Fruit fly (Drosophila melanogaster) whole organism, embryonic: ENCODE results near the gene Sk1.

ENCODE experiments used
- Abd-B ChIP-seq: fragments of 200-800 bp; sonication (Bioruptor generic); optimal IDR thresholded peaks from 2 replicates; lab custom pipeline; 2018; ENCODE audit warnings: missing biosample characterization, mild to moderate bottlenecking, missing genetic modification characterization, moderate library complexity
- CG10462 ChIP-seq: fragments of 200-800 bp; sonication (Bioruptor generic); optimal IDR thresholded peaks from 2 replicates; lab custom pipeline; 2016; ENCODE audit warnings: missing biosample characterization, missing genetic modification characterization
- CG10565 ChIP-seq: fragments of 200-800 bp; sonication (Bioruptor generic); optimal IDR thresholded peaks from 3 replicates; lab custom pipeline; 2016; ENCODE audit warnings: missing biosample characterization, mild to moderate bottlenecking, missing genetic modification characterization
- CG1233 ChIP-seq: fragments of 200-800 bp; sonication (Bioruptor generic); optimal IDR thresholded peaks from 4 replicates; lab custom pipeline; 2018; ENCODE audit warnings: missing biosample characterization, mild to moderate bottlenecking, missing genetic modification characterization
- CG12744 ChIP-seq: fragments of 200-800 bp; sonication (Bioruptor generic); optimal IDR thresholded peaks from 2 replicates; lab custom pipeline; 2016; ENCODE audit warnings: missing biosample characterization, missing genetic modification characterization
- CG12769 ChIP-seq: fragments of 200-800 bp; sonication (Bioruptor generic); optimal IDR thresholded peaks from 2 replicates; lab custom pipeline; 2019; ENCODE audit warnings: missing biosample characterization, mild to moderate bottlenecking, missing genetic modification characterization, moderate library complexity
- CG14667 ChIP-seq: fragments of 200-800 bp; sonication (Bioruptor generic); IDR thresholded peaks from 2 replicates; pipeline ENCODE4 v1.3.6; 2022; ENCODE audit warnings: missing biosample characterization, missing genetic modification characterization
- CG14860 ChIP-seq: fragments of 200-800 bp; sonication (Bioruptor generic); IDR thresholded peaks from 3 replicates; pipeline ENCODE4 v1.3.6; 2022; ENCODE audit warnings: missing biosample characterization, missing genetic modification characterization; ENCODE audit not compliant: partially characterized antibody
- CG17568 ChIP-seq: fragments of 200-800 bp; sonication (Bioruptor generic); optimal IDR thresholded peaks from 2 replicates; lab custom pipeline; 2018; ENCODE audit warnings: missing biosample characterization, mild to moderate bottlenecking, missing genetic modification characterization, moderate library complexity
- CG18011 ChIP-seq: fragments of 200-800 bp; sonication (Bioruptor generic); optimal IDR thresholded peaks from 2 replicates; lab custom pipeline; 2017; ENCODE audit warnings: missing biosample characterization, missing genetic modification characterization, mild to moderate bottlenecking, moderate library complexity, missing genotype
- CG18476 ChIP-seq: fragments of 200-800 bp; sonication (Bioruptor generic); optimal IDR thresholded peaks from 2 replicates; lab custom pipeline; 2016; ENCODE audit warnings: missing biosample characterization, mild to moderate bottlenecking, missing genetic modification characterization
- CG2199 ChIP-seq: fragments of 200-800 bp; sonication (Bioruptor generic); IDR thresholded peaks from 3 replicates; pipeline ENCODE4 v1.3.6; 2022; ENCODE audit warnings: missing biosample characterization, missing genetic modification characterization
- CG30431 ChIP-seq: fragments of 200-800 bp; sonication (Bioruptor generic); optimal IDR thresholded peaks from 2 replicates; lab custom pipeline; 2017; ENCODE audit warnings: missing biosample characterization, missing genetic modification characterization
- CG31441 ChIP-seq: fragments of 200-800 bp; sonication (Bioruptor generic); IDR thresholded peaks from 2 replicates; pipeline ENCODE4 v1.3.6; 2022; ENCODE audit warnings: missing biosample characterization, missing genetic modification characterization
- CG43689 ChIP-seq: fragments of 200-800 bp; sonication (Bioruptor generic); IDR thresholded peaks from 2 replicates; pipeline ENCODE4 v1.3.6; 2022; ENCODE audit warnings: missing biosample characterization, missing genetic modification characterization
- CG4424 ChIP-seq: fragments of 200-800 bp; sonication (Bioruptor generic); optimal IDR thresholded peaks from 3 replicates; lab custom pipeline; 2016; ENCODE audit warnings: missing biosample characterization, missing genetic modification characterization
- CG4617 ChIP-seq: fragments of 200-800 bp; sonication (Bioruptor generic); optimal IDR thresholded peaks from 3 replicates; lab custom pipeline; 2016; ENCODE audit warnings: missing biosample characterization, missing genetic modification characterization, borderline replicate concordance
- CG7556 ChIP-seq: fragments of 200-800 bp; sonication (Bioruptor generic); optimal IDR thresholded peaks from 2 replicates; lab custom pipeline; 2017; ENCODE audit warnings: missing biosample characterization, mild to moderate bottlenecking, missing genetic modification characterization
- CG7839 ChIP-seq: fragments of 200-800 bp; sonication (Bioruptor generic); optimal IDR thresholded peaks from 3 replicates; lab custom pipeline; 2018; ENCODE audit warnings: missing biosample characterization, mild to moderate bottlenecking, missing genetic modification characterization, moderate library complexity
- CG9215 ChIP-seq: fragments of 200-800 bp; sonication (Bioruptor generic); IDR thresholded peaks from 2 replicates; pipeline ENCODE4 v1.3.6; 2022; ENCODE audit warnings: missing biosample characterization, missing genetic modification characterization
- CG9727 ChIP-seq: fragments of 200-800 bp; sonication (Bioruptor generic); optimal IDR thresholded peaks from 3 replicates; lab custom pipeline; 2017; ENCODE audit warnings: missing biosample characterization, mild to moderate bottlenecking, missing genetic modification characterization
- Eip74EF ChIP-seq, 2 experiments: fragments of 200-800 bp in 1 of 2; fragments of >200 bp in 1 of 2; sonication (Bioruptor generic) in 1 of 2; optimal IDR thresholded peaks; 2 replicates each; lab custom pipeline; 2017 to 2019; ENCODE audit warnings: missing biosample characterization in 2 of 2, missing genetic modification characterization in 2 of 2, mild to moderate bottlenecking in 1 of 2, moderate library complexity in 1 of 2
- HLHmδ ChIP-seq: fragments of 200-800 bp; sonication (Bioruptor generic); optimal IDR thresholded peaks from 2 replicates; lab custom pipeline; 2018; ENCODE audit warnings: missing biosample characterization, mild to moderate bottlenecking, missing genetic modification characterization, moderate library complexity
- Neu2 ChIP-seq: fragments of 200-800 bp; sonication (Bioruptor generic); optimal IDR thresholded peaks from 3 replicates; lab custom pipeline; 2016; ENCODE audit warnings: missing biosample characterization, missing genetic modification characterization, borderline replicate concordance
- Nf-YC ChIP-seq: fragments of 200-800 bp; optimal IDR thresholded peaks from 3 replicates; lab custom pipeline; 2019; ENCODE audit warnings: missing biosample characterization, mild to moderate bottlenecking, missing genetic modification characterization, moderate library complexity
- Ssrp ChIP-seq: fragments of 200-800 bp; sonication (Bioruptor generic); optimal IDR thresholded peaks from 2 replicates; lab custom pipeline; 2018; ENCODE audit warnings: missing biosample characterization, mild to moderate bottlenecking, missing genetic modification characterization, moderate library complexity
- aop ChIP-seq: fragments of 200-800 bp; sonication (Bioruptor generic); IDR thresholded peaks from 2 replicates; pipeline ENCODE4 v1.3.6; 2022; ENCODE audit warnings: missing biosample characterization, missing genetic modification characterization
- ap ChIP-seq: fragments of 200-800 bp; sonication (Bioruptor generic); IDR thresholded peaks from 2 replicates; pipeline ENCODE4 v1.3.6; 2022; ENCODE audit warnings: missing biosample characterization, missing genetic modification characterization
- ato ChIP-seq: fragments of 200-800 bp; sonication (Bioruptor generic); IDR thresholded peaks from 2 replicates; pipeline ENCODE4 v1.3.6; 2022; ENCODE audit warnings: missing biosample characterization, missing genetic modification characterization; ENCODE audit not compliant: partially characterized antibody
- bbx ChIP-seq: fragments of 200-800 bp; sonication (Bioruptor generic); IDR thresholded peaks from 2 replicates; pipeline ENCODE4 v1.3.6; 2022; ENCODE audit warnings: missing biosample characterization, missing genetic modification characterization; ENCODE audit not compliant: partially characterized antibody
- bigmax ChIP-seq: fragments of 200-800 bp; sonication (Bioruptor generic); optimal IDR thresholded peaks from 2 replicates; lab custom pipeline; 2018; ENCODE audit warnings: missing biosample characterization, mild to moderate bottlenecking, missing genetic modification characterization
- ci ChIP-seq: fragments of 200-800 bp; sonication (Bioruptor generic); IDR thresholded peaks from 3 replicates; pipeline ENCODE4 v1.3.6; 2022; ENCODE audit warnings: missing biosample characterization, missing genetic modification characterization
- croc ChIP-seq: fragments of 200-800 bp; sonication (Bioruptor generic); conservative IDR thresholded peaks from 3 replicates; pipeline ENCODE4 v1.3.6; 2022; ENCODE audit warnings: missing biosample characterization, missing genetic modification characterization
- gfzf ChIP-seq: fragments of 200-800 bp; sonication (Bioruptor generic); optimal IDR thresholded peaks from 2 replicates; lab custom pipeline; 2016; ENCODE audit warnings: missing biosample characterization, mild to moderate bottlenecking, missing genetic modification characterization, moderate library complexity
- grau ChIP-seq: fragments of 200-800 bp; optimal IDR thresholded peaks from 3 replicates; lab custom pipeline; 2019; ENCODE audit warnings: missing biosample characterization, mild to moderate bottlenecking, missing genetic modification characterization, moderate library complexity
- hkb ChIP-seq, 2 experiments: fragments of 200-800 bp in 1 of 2; fragments of >200 bp in 1 of 2; sonication (Bioruptor generic) in 1 of 2; IDR thresholded peaks in 1 of 2; optimal IDR thresholded peaks in 1 of 2; 2 replicates each; pipeline versions ENCODE4 v1.3.6 to Lab custom; 2017 to 2022; ENCODE audit warnings: missing biosample characterization in 1 of 2, missing genetic modification characterization in 1 of 2
- jigr1 ChIP-seq: fragments of 200-800 bp; sonication (Bioruptor generic); IDR thresholded peaks from 3 replicates; pipeline ENCODE4 v1.3.6; 2022; ENCODE audit warnings: missing biosample characterization, missing genetic modification characterization
- lola ChIP-seq, 3 experiments: fragments of >200 bp in 2 of 3; fragments of 200-800 bp in 1 of 3; sonication (Bioruptor generic) in 1 of 3; optimal IDR thresholded peaks; 2 replicates each; lab custom pipeline; 2017 to 2019; ENCODE audit warnings: missing biosample characterization in 3 of 3, missing genetic modification characterization in 3 of 3, mild to moderate bottlenecking in 1 of 3, moderate library complexity in 1 of 3
- nom ChIP-seq: fragments of 200-800 bp; sonication (Bioruptor generic); optimal IDR thresholded peaks from 2 replicates; lab custom pipeline; 2017; ENCODE audit warnings: missing biosample characterization, missing genetic modification characterization, mild to moderate bottlenecking, moderate library complexity, missing genetic modification reagents
- pan ChIP-seq, 4 experiments: fragments of >200 bp in 3 of 4; fragments of 200-800 bp in 1 of 4; sonication (Bioruptor generic) in 1 of 4; optimal IDR thresholded peaks in 3 of 4; IDR thresholded peaks in 1 of 4; 2 replicates each; pipeline versions ENCODE4 v1.3.6 to Lab custom; 2017 to 2022; ENCODE audit warnings: missing biosample characterization in 2 of 4, missing genetic modification characterization in 2 of 4, mixed read lengths in 1 of 4
- peb ChIP-seq: fragments of 200-800 bp; sonication (Bioruptor generic); IDR thresholded peaks from 2 replicates; pipeline ENCODE4 v1.3.6; 2022; ENCODE audit warnings: missing biosample characterization, missing genetic modification characterization
- phol ChIP-seq: fragments of 200-800 bp; sonication (Bioruptor generic); optimal IDR thresholded peaks from 3 replicates; lab custom pipeline; 2018; ENCODE audit warnings: missing biosample characterization, mild to moderate bottlenecking, missing genetic modification characterization, moderate library complexity
- pum ChIP-seq: fragments of 200-800 bp; sonication (Bioruptor generic); optimal IDR thresholded peaks from 2 replicates; lab custom pipeline; 2016; ENCODE audit warnings: missing biosample characterization, missing genetic modification characterization
- ro ChIP-seq: fragments of 200-800 bp; sonication (Bioruptor generic); IDR thresholded peaks from 2 replicates; pipeline ENCODE4 v1.3.6; 2022; ENCODE audit warnings: missing biosample characterization, missing genetic modification characterization
- schlank ChIP-seq: fragments of 200-800 bp; sonication (Bioruptor generic); optimal IDR thresholded peaks from 2 replicates; lab custom pipeline; 2018; ENCODE audit warnings: missing biosample characterization, mild to moderate bottlenecking, missing genetic modification characterization
- tap ChIP-seq: fragments of 200-800 bp; optimal IDR thresholded peaks from 3 replicates; lab custom pipeline; 2019; ENCODE audit warnings: missing biosample characterization, mild to moderate bottlenecking, missing genetic modification characterization, moderate library complexity
- unpg ChIP-seq: fragments of 200-800 bp; sonication (Bioruptor generic); optimal IDR thresholded peaks from 3 replicates; lab custom pipeline; 2018; ENCODE audit warnings: missing biosample characterization, mild to moderate bottlenecking, missing genetic modification characterization, moderate library complexity
- zfh2 ChIP-seq: fragments of 200-800 bp; sonication (Bioruptor generic); optimal IDR thresholded peaks from 2 replicates; lab custom pipeline; 2016; ENCODE audit warnings: missing biosample characterization, missing genetic modification characterization

Sk1 gene

DNA sequence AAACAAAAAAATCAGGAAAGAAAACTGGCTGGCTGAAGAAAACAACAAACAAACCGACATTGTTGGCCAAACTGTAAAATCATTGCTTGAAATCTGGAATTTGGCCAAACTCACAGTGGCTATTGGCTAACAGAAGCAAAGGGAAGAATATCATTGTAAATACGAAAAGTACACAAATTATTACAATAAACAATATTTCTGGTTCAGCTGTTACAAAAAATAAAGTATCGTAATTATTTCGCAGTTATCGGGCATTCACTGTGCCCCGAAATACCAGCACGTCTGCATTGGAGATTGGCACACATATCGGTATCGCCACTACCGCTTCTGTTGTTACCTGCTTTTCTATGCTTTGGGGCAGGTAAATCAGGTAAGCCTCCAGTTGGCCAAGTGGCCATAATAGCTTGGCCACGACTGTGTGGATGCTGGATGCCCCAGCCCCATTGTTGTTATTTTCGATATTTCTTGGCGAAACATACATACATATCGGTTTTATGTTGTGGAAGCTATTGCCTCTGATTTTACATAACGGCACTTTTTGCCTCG lies 8.8 kb downstream of the Sk1 start (continued):
- TF ChIP-seq schlank (tag; lab: Kevin White, UChicago) = no peak
- TF ChIP-seq nom (GFP tag; lab: Kevin White, UChicago) = no peak
- no peak for TF ChIP-seq croc (GFP tag; lab: Robert Waterston, UW)
- no peak for TF ChIP-seq HLHmδ (GFP tag; lab: Kevin White, UChicago)
- TF ChIP-seq Ssrp (tag; lab: Kevin White, UChicago) = peak; percentile 5
- no peak for TF ChIP-seq pan (optimal IDR thresholded peaks at IDR 0.05; lab: Kevin White, UChicago)
- TF ChIP-seq pan (GFP tag; optimal IDR thresholded peaks at IDR 0.05 in 1 of 2, IDR thresholded peaks at IDR 0.05 in 1 of 2) = peak in 1 of 2 experiments; percentile 74
- TF ChIP-seq CG9215 = peak; percentile 52; the same call in 1 of the 2 replicates
- no peak for TF ChIP-seq aop (GFP tag; lab: Robert Waterston, UW)
- no peak for TF ChIP-seq CG31441 (GFP tag; lab: Robert Waterston, UW)
- TF ChIP-seq CG12744 (GFP tag; lab: Kevin White, UChicago) = no peak
- no peak for TF ChIP-seq bbx (GFP tag; lab: Robert Waterston, UW)
- TF ChIP-seq CG10565 = no peak
- TF ChIP-seq CG7556 = no peak
- TF ChIP-seq grau (tag; lab: Kevin White, UChicago) = peak; percentile 82
- peak; percentile 37; the same call in 1 of the 2 replicates for TF ChIP-seq ap (GFP tag; lab: Robert Waterston, UW)
- peak; percentile 66 for TF ChIP-seq ci (GFP tag; lab: Robert Waterston, UW)
- TF ChIP-seq CG4424 (GFP tag; lab: Kevin White, UChicago) = peak; percentile 6
- no peak for TF ChIP-seq CG10462 (GFP tag; lab: Kevin White, UChicago)
- TF ChIP-seq CG18476 = no peak
- TF ChIP-seq CG14667 (GFP tag; lab: Robert Waterston, UW) = peak; percentile 55
- TF ChIP-seq CG14860 (GFP tag; lab: Robert Waterston, UW) = no peak
- TF ChIP-seq CG1233 (GFP tag; lab: Kevin White, UChicago) = no peak
- peak; percentile 77 for TF ChIP-seq CG12769 (tag; lab: Kevin White, UChicago)
- TF ChIP-seq CG43689 (GFP tag; lab: Robert Waterston, UW) = no peak
- peak; percentile 25 for TF ChIP-seq zfh2 (GFP tag; lab: Kevin White, UChicago)
- TF ChIP-seq CG4617 (GFP tag; lab: Kevin White, UChicago) = no peak
- TF ChIP-seq lola (GFP tag; optimal IDR thresholded peaks at IDR 0.05; lab: Kevin White, UChicago) = no peak
- no peak for TF ChIP-seq Neu2 (GFP tag; lab: Kevin White, UChicago)
- TF ChIP-seq phol (tag; lab: Kevin White, UChicago) = peak; percentile 25
- no peak for TF ChIP-seq CG18011 (GFP tag; lab: Kevin White, UChicago)
- TF ChIP-seq CG7839 (tag; lab: Kevin White, UChicago) = peak; percentile 60
- TF ChIP-seq ato (GFP tag; lab: Robert Waterston, UW) = no peak
- TF ChIP-seq Abd-B = no peak
- no peak for TF ChIP-seq peb (GFP tag; lab: Robert Waterston, UW)
- TF ChIP-seq tap (tag; lab: Kevin White, UChicago) = peak; percentile 48
- TF ChIP-seq gfzf (GFP tag; lab: Kevin White, UChicago) = no peak
- TF ChIP-seq Eip74EF (GFP tag; optimal IDR thresholded peaks at IDR 0.05; lab: Kevin White, UChicago) = peak in 1 of 2 experiments; percentile 42
- TF ChIP-seq pum (GFP tag; lab: Kevin White, UChicago) = no peak
- TF ChIP-seq bigmax = no peak
- TF ChIP-seq jigr1 (GFP tag; lab: Robert Waterston, UW) = no peak
- peak; percentile 58 for TF ChIP-seq unpg
- TF ChIP-seq ro (GFP tag; lab: Robert Waterston, UW) = no peak
- peak; percentile 20 for TF ChIP-seq Nf-YC (tag; lab: Kevin White, UChicago)
- no peak for TF ChIP-seq CG2199 (GFP tag; lab: Robert Waterston, UW)
- TF ChIP-seq CG17568 (GFP tag; lab: Kevin White, UChicago) = no peak
- TF ChIP-seq hkb (optimal IDR thresholded peaks at IDR 0.05; lab: Kevin White, UChicago) = no peak
- peak; percentile 54 for TF ChIP-seq hkb (GFP tag; IDR thresholded peaks at IDR 0.05; lab: Robert Waterston, UW)
- TF ChIP-seq CG9727 (GFP tag; lab: Kevin White, UChicago) = no peak
- TF ChIP-seq CG30431 = no peak
